Fruit fly (Drosophila melanogaster) whole organism, wandering third instar larva: ENCODE measurements around the gene CG5902.

Experiments
- Abd-B ChIP-seq: fragments of >200 bp; optimal IDR thresholded peaks from 2 replicates; lab custom pipeline; 2017; ENCODE audit warnings: missing biosample characterization, missing genetic modification characterization
- CG32264 ChIP-seq: fragments of 200-800 bp; sonication (Bioruptor generic); optimal IDR thresholded peaks from 2 replicates; lab custom pipeline; 2016; ENCODE audit warnings: missing biosample characterization, missing genetic modification characterization
- CG9705 ChIP-seq: fragments of 200-800 bp; sonication (Bioruptor generic); optimal IDR thresholded peaks from 2 replicates; lab custom pipeline; 2018; ENCODE audit warnings: missing biosample characterization, mild to moderate bottlenecking, missing genetic modification characterization
- CrebA ChIP-seq: fragments of 200-800 bp; sonication (Bioruptor generic); optimal IDR thresholded peaks from 2 replicates; lab custom pipeline; 2016; ENCODE audit warnings: missing biosample characterization, mild to moderate bottlenecking, missing genetic modification characterization, borderline replicate concordance
- Dfd ChIP-seq: fragments of >200 bp; optimal IDR thresholded peaks from 2 replicates; lab custom pipeline; 2017; ENCODE audit warnings: missing biosample characterization, missing genetic modification characterization
- Dif ChIP-seq: fragments of 200-275, 200-300 bp; sonication (Bioruptor generic); optimal IDR thresholded peaks from 2 replicates; lab custom pipeline; 2018; ENCODE audit warnings: missing biosample characterization, missing genetic modification characterization; ENCODE audit not compliant: partially characterized antibody
- GATAd ChIP-seq: sonication (Bioruptor generic); optimal IDR thresholded peaks from 2 replicates; lab custom pipeline; 2016; ENCODE audit warnings: missing biosample characterization, missing genetic modification characterization
- HLH106 ChIP-seq: fragments of 200-800 bp; optimal IDR thresholded peaks from 3 replicates; lab custom pipeline; 2019; ENCODE audit warnings: missing biosample characterization, mild to moderate bottlenecking, missing genetic modification characterization, moderate library complexity
- Hnf4 ChIP-seq: fragments of 200-800 bp; sonication (Bioruptor generic); optimal IDR thresholded peaks from 2 replicates; lab custom pipeline; 2016; ENCODE audit warnings: missing biosample characterization, mild to moderate bottlenecking, missing genetic modification characterization
- Hr78 ChIP-seq: fragments of >200 bp; optimal IDR thresholded peaks from 2 replicates; lab custom pipeline; 2017; ENCODE audit warnings: missing biosample characterization, missing genetic modification characterization
- Hr83 ChIP-seq: fragments of 200-300 bp; sonication (Bioruptor generic); optimal IDR thresholded peaks from 2 replicates; lab custom pipeline; 2016; ENCODE audit warnings: missing biosample characterization, mild to moderate bottlenecking, missing genetic modification characterization, moderate library complexity; ENCODE audit not compliant: poor library complexity, severe bottlenecking
- Jra ChIP-seq: sonication (Bioruptor generic); optimal IDR thresholded peaks from 2 replicates; lab custom pipeline; 2016; ENCODE audit warnings: missing biosample characterization, missing genetic modification characterization
- Mio ChIP-seq: sonication (Bioruptor generic); optimal IDR thresholded peaks from 2 replicates; lab custom pipeline; 2016; ENCODE audit warnings: missing biosample characterization, missing genetic modification characterization
- Myc ChIP-seq: fragments of >200 bp; optimal IDR thresholded peaks from 2 replicates; lab custom pipeline; 2017
- N ChIP-seq: fragments of >200 bp; optimal IDR thresholded peaks from 2 replicates; lab custom pipeline; 2018; ENCODE audit warnings: missing biosample characterization, missing external identifiers, missing genetic modification characterization
- OdsH ChIP-seq: fragments of 200-800 bp; sonication (Bioruptor generic); optimal IDR thresholded peaks from 2 replicates; lab custom pipeline; 2016; ENCODE audit warnings: missing biosample characterization, mild to moderate bottlenecking, missing genetic modification characterization
- Rel ChIP-seq, 2 experiments: fragments of 200-800 bp; sonication (Bioruptor generic) in 1 of 2; optimal IDR thresholded peaks; 2 replicates in 1 of 2; 3 replicates in 1 of 2; lab custom pipeline; 2016 to 2019; ENCODE audit warnings: mild to moderate bottlenecking in 2 of 2, missing biosample characterization in 2 of 2, missing genetic modification characterization in 2 of 2, moderate library complexity in 1 of 2
- Sp1 ChIP-seq: fragments of 200-800 bp; sonication (Bioruptor generic); optimal IDR thresholded peaks from 3 replicates; lab custom pipeline; 2019; ENCODE audit warnings: missing biosample characterization, mild to moderate bottlenecking, missing genetic modification characterization, moderate library complexity
- Vsx2 ChIP-seq: fragments of 200-300, 225-300 bp; sonication (Bioruptor generic); optimal IDR thresholded peaks from 2 replicates; lab custom pipeline; 2018; ENCODE audit warnings: missing biosample characterization, missing genetic modification characterization; ENCODE audit not compliant: partially characterized antibody
- br ChIP-seq: fragments of 200-800 bp; sonication (Bioruptor generic); optimal IDR thresholded peaks from 2 replicates; lab custom pipeline; 2016; ENCODE audit warnings: missing biosample characterization, missing genetic modification characterization
- brk ChIP-seq: fragments of 200-800 bp; sonication (Bioruptor generic); optimal IDR thresholded peaks from 2 replicates; lab custom pipeline; 2016; ENCODE audit warnings: missing biosample characterization, mild to moderate bottlenecking, missing genetic modification characterization
- dl ChIP-seq, 2 experiments: fragments of 175-275, 200-275 bp in 1 of 2; fragments of 200-275 bp in 1 of 2; sonication (Bioruptor generic); optimal IDR thresholded peaks; lab custom pipeline; 2018; ENCODE audit warnings: mild to moderate bottlenecking in 2 of 2, missing biosample characterization in 2 of 2, missing genetic modification characterization in 2 of 2, moderate library complexity in 2 of 2; ENCODE audit not compliant: partially characterized antibody in 2 of 2, insufficient read depth in 1 of 2
- dmrt93B ChIP-seq: fragments of 200-800 bp; sonication (Bioruptor generic); optimal IDR thresholded peaks from 2 replicates; lab custom pipeline; 2018; ENCODE audit warnings: missing biosample characterization, mild to moderate bottlenecking, missing genetic modification characterization
- dsf ChIP-seq: sonication (Bioruptor generic); optimal IDR thresholded peaks from 2 replicates; lab custom pipeline; 2016; ENCODE audit warnings: missing biosample characterization, missing genetic modification characterization, borderline replicate concordance
- ey ChIP-seq: fragments of 200-800 bp; sonication (Bioruptor generic); optimal IDR thresholded peaks from 2 replicates; lab custom pipeline; 2016; ENCODE audit warnings: missing biosample characterization, missing genetic modification characterization
- foxo ChIP-seq, 2 experiments: fragments of 200-800 bp; sonication (Bioruptor generic); optimal IDR thresholded peaks; 2 replicates in 1 of 2; 3 replicates in 1 of 2; lab custom pipeline; 2016 to 2017; ENCODE audit warnings: missing biosample characterization in 2 of 2, missing genetic modification characterization in 2 of 2
- fru ChIP-seq: fragments of 200-800 bp; sonication (Bioruptor generic); optimal IDR thresholded peaks from 3 replicates; lab custom pipeline; 2016; ENCODE audit warnings: missing biosample characterization, mild to moderate bottlenecking, missing genetic modification characterization
- h ChIP-seq: fragments of 200-800 bp; sonication (Bioruptor generic); optimal IDR thresholded peaks from 3 replicates; lab custom pipeline; 2016; ENCODE audit warnings: missing biosample characterization, mild to moderate bottlenecking, missing genetic modification characterization
- jim ChIP-seq: fragments of 175-275, 200-325 bp; sonication (Bioruptor generic); optimal IDR thresholded peaks from 2 replicates; lab custom pipeline; 2016; ENCODE audit warnings: missing biosample characterization, mild to moderate bottlenecking, missing genetic modification characterization
- lola ChIP-seq: fragments of >200 bp; optimal IDR thresholded peaks from 2 replicates; lab custom pipeline; 2017; ENCODE audit warnings: missing biosample characterization, missing genetic modification characterization
- pan ChIP-seq: fragments of >200 bp; optimal IDR thresholded peaks from 2 replicates; lab custom pipeline; 2017
- psq ChIP-seq: fragments of 200-800 bp; sonication (Bioruptor generic); optimal IDR thresholded peaks from 3 replicates; lab custom pipeline; 2017; ENCODE audit warnings: missing biosample characterization, mild to moderate bottlenecking, missing genetic modification characterization, moderate library complexity
- rgr ChIP-seq: fragments of 200-800 bp; sonication (Bioruptor generic); optimal IDR thresholded peaks from 3 replicates; lab custom pipeline; 2016; ENCODE audit warnings: missing biosample characterization, mild to moderate bottlenecking, missing genetic modification characterization
- sage ChIP-seq: fragments of 200-800 bp; sonication (Bioruptor generic); optimal IDR thresholded peaks from 2 replicates; lab custom pipeline; 2016; ENCODE audit warnings: missing biosample characterization, mild to moderate bottlenecking, missing genetic modification characterization
- sv ChIP-seq: fragments of 200-800 bp; sonication (Bioruptor generic); optimal IDR thresholded peaks from 3 replicates; lab custom pipeline; 2016; ENCODE audit warnings: missing biosample characterization, missing genetic modification characterization
- tai ChIP-seq: sonication (Bioruptor generic); optimal IDR thresholded peaks from 2 replicates; lab custom pipeline; 2016; ENCODE audit warnings: missing biosample characterization, missing genetic modification characterization
- usp ChIP-seq: fragments of >200 bp; optimal IDR thresholded peaks from 2 replicates; lab custom pipeline; 2017; ENCODE audit warnings: missing biosample characterization, missing genetic modification characterization
- woc ChIP-seq: sonication (Bioruptor generic); optimal IDR thresholded peaks from 2 replicates; lab custom pipeline; 2016; ENCODE audit warnings: missing biosample characterization, mild to moderate bottlenecking, missing genetic modification characterization

Gene CG5902

dm6 chr3R:23939921-23940839, 46.3 kb upstream of the CG5902 start:
- TF ChIP-seq usp (no peak), dmrt93B (GFP tag; lab: Kevin White, UChicago) (peak; percentile 26), Hnf4 (peak; percentile 38), Jra (GFP tag; lab: Kevin White, UChicago) (peak; percentile 12), OdsH (GFP tag; lab: Kevin White, UChicago) (peak; percentile 54), h (GFP tag; lab: Kevin White, UChicago) (peak; percentile 32), Hr83 (GFP tag; lab: Kevin White, UChicago) (peak; percentile 80), sv (GFP tag; lab: Kevin White, UChicago) (peak; percentile 71), Vsx2 (GFP tag; lab: Kevin White, UChicago) (no peak), rgr (peak; percentile 39), CG9705 (GFP tag; lab: Kevin White, UChicago) (peak; percentile 11), dl (GFP tag; optimal IDR thresholded peaks at IDR 0.05; lab: Kevin White, UChicago; ENCODE audit: insufficient read depth in 1 of 2, partially characterized antibody in 2 of 2) (no peak)

- TF ChIP-seq sage (GFP tag; lab: Kevin White, UChicago): no peak
- no peak for TF ChIP-seq foxo (GFP tag; optimal IDR thresholded peaks at IDR 0.05; lab: Kevin White, UChicago)
- TF ChIP-seq dmrt93B (GFP tag; lab: Kevin White, UChicago): peak; percentile 7
- TF ChIP-seq ey (GFP tag; lab: Kevin White, UChicago): no peak
- no peak for TF ChIP-seq dl (GFP tag; optimal IDR thresholded peaks at IDR 0.05; lab: Kevin White, UChicago; ENCODE audit: insufficient read depth in 1 of 2, partially characterized antibody in 2 of 2)
Measured at dm6 chr3R:23940840-23941364, 45.5 kb upstream of the CG5902 start.

- peak; percentile 2 for TF ChIP-seq rgr
- no peak for TF ChIP-seq Dfd (GFP tag; lab: Kevin White, UChicago)
- TF ChIP-seq Sp1: no peak
- TF ChIP-seq dsf (GFP tag; lab: Kevin White, UChicago): no peak
- no peak for TF ChIP-seq Dif (GFP tag; lab: Kevin White, UChicago)
- TF ChIP-seq usp: no peak
- TF ChIP-seq pan: no peak
- TF ChIP-seq lola (GFP tag; lab: Kevin White, UChicago): no peak
- no peak for TF ChIP-seq sage (GFP tag; lab: Kevin White, UChicago)
- TF ChIP-seq jim (GFP tag; lab: Kevin White, UChicago): no peak
- TF ChIP-seq psq (GFP tag; lab: Kevin White, UChicago): no peak
- peak; percentile 19 for TF ChIP-seq Rel (GFP tag; optimal IDR thresholded peaks at IDR 0.05; lab: Kevin White, UChicago)
- TF ChIP-seq Rel (tag; optimal IDR thresholded peaks at IDR 0.05; lab: Kevin White, UChicago): peak; percentile 71
- TF ChIP-seq sv (GFP tag; lab: Kevin White, UChicago): no peak
- no peak for TF ChIP-seq Mio (GFP tag; lab: Kevin White, UChicago)
- TF ChIP-seq HLH106 (tag; lab: Kevin White, UChicago): no peak
- TF ChIP-seq fru (GFP tag; lab: Kevin White, UChicago): peak; percentile 30
- TF ChIP-seq Hr78 (GFP tag; lab: Kevin White, UChicago): no peak
- no peak for TF ChIP-seq tai (GFP tag; lab: Kevin White, UChicago)
- no peak for TF ChIP-seq brk
- TF ChIP-seq br (GFP tag; lab: Kevin White, UChicago): no peak
- TF ChIP-seq GATAd (GFP tag; lab: Kevin White, UChicago): no peak
- TF ChIP-seq Jra (GFP tag; lab: Kevin White, UChicago): no peak
- peak; percentile 29 for TF ChIP-seq woc (GFP tag; lab: Kevin White, UChicago)
- no peak for TF ChIP-seq Hr83 (GFP tag; lab: Kevin White, UChicago)
- peak; percentile 21 for TF ChIP-seq ey (GFP tag; lab: Kevin White, UChicago)
- no peak for TF ChIP-seq N (GFP tag; lab: Kevin White, UChicago)
- TF ChIP-seq dmrt93B (GFP tag; lab: Kevin White, UChicago): no peak
- TF ChIP-seq h (GFP tag; lab: Kevin White, UChicago): peak; percentile 30
- no peak for TF ChIP-seq CrebA (GFP tag; lab: Kevin White, UChicago)
- TF ChIP-seq CG9705 (GFP tag; lab: Kevin White, UChicago): no peak
- TF ChIP-seq foxo (GFP tag; optimal IDR thresholded peaks at IDR 0.05; lab: Kevin White, UChicago): peak; percentile 34 to 50
- TF ChIP-seq CG32264 (GFP tag; lab: Kevin White, UChicago): no peak
- TF ChIP-seq dl (GFP tag; optimal IDR thresholded peaks at IDR 0.05; lab: Kevin White, UChicago; ENCODE audit: insufficient read depth in 1 of 2, partially characterized antibody in 2 of 2): no peak
- no peak for TF ChIP-seq OdsH (GFP tag; lab: Kevin White, UChicago)
- TF ChIP-seq Myc (lab: Kevin White, UChicago): no peak
- TF ChIP-seq Hnf4: peak; percentile 20
- no peak for TF ChIP-seq Abd-B (GFP tag; lab: Kevin White, UChicago)
- TF ChIP-seq Vsx2 (GFP tag; lab: Kevin White, UChicago): no peak
Measured at dm6 chr3R:23941643-23942424, 44.6 kb upstream of the CG5902 start.
